Fruit fly (Drosophila melanogaster): Measurements from ENCODE around the gene msl-2.

The msl-2 gene

dm6 chr2L:3426669-3427232 lies 39.2 kb downstream of the msl-2 start, which contains the start of gene Pgant2:
Pgant2 (minus strand) TSS chr2L:3426719.
- TF ChIP-seq zen2 (GFP tag; IDR thresholded peaks at IDR 0.05; ENCODE audit: partially characterized antibody): 0 out of 3 replicates have a peak, but pooled peaks have one; percentile 16
- TF ChIP-seq seq (GFP tag; IDR thresholded peaks at IDR 0.05): peak; percentile 77
- peak; percentile 43 for TF ChIP-seq Trl (optimal IDR thresholded peaks at IDR 0.05)
- TF ChIP-seq Trl (GFP tag; optimal IDR thresholded peaks at IDR 0.05): no peak
- peak; percentile 79 for TF ChIP-seq CG3995 (GFP tag; optimal IDR thresholded peaks at IDR 0.05)
- peak; percentile 30; the same call in 1 of the 2 replicates for TF ChIP-seq CG32772 (GFP tag; IDR thresholded peaks at IDR 0.05)
- no peak for TF ChIP-seq amos (GFP tag; IDR thresholded peaks at IDR 0.05; ENCODE audit: partially characterized antibody)
- peak; percentile 90 for TF ChIP-seq ewg (GFP tag; optimal IDR thresholded peaks at IDR 0.05)
- TF ChIP-seq Ets65A (GFP tag): peak; percentile 31
- no peak for TF ChIP-seq Hey (tag; optimal IDR thresholded peaks at IDR 0.05)
- no peak for TF ChIP-seq lab (GFP tag; optimal IDR thresholded peaks at IDR 0.05)
- TF ChIP-seq CG18011 (GFP tag; optimal IDR thresholded peaks at IDR 0.05): no peak
- 0 out of 2 replicates have a peak, but pooled peaks have one; percentile 9 for TF ChIP-seq vvl (GFP tag; IDR thresholded peaks at IDR 0.05)
- TF ChIP-seq nerfin-1 (tag; optimal IDR thresholded peaks at IDR 0.05): peak; percentile 95
- peak; percentile 85 for TF ChIP-seq sqz (GFP tag; optimal IDR thresholded peaks at IDR 0.05)

- TF ChIP-seq cg (GFP tag; optimal IDR thresholded peaks at IDR 0.05) (peak; percentile 29), CG3995 (GFP tag; optimal IDR thresholded peaks at IDR 0.05) (no peak), CG11504 (tag; optimal IDR thresholded peaks at IDR 0.05) (no peak), CG13624 (GFP tag; optimal IDR thresholded peaks at IDR 0.05) (no peak), yki (optimal IDR thresholded peaks at IDR 0.05) (no peak), CG3163 (GFP tag; optimal IDR thresholded peaks at IDR 0.05) (peak; percentile 80), ttk (GFP tag; IDR thresholded peaks at IDR 0.05) (peak; percentile 26; the same call in 1 of the 2 replicates), seq (GFP tag; IDR thresholded peaks at IDR 0.05) (peak; percentile 71; the same call in 1 of the 2 replicates), CG6683 (GFP tag; optimal IDR thresholded peaks at IDR 0.05) (no peak), nerfin-1 (tag; optimal IDR thresholded peaks at IDR 0.05) (peak; percentile 30), CG8478 (optimal IDR thresholded peaks at IDR 0.05) (no peak), CG7987 (GFP tag; optimal IDR thresholded peaks at IDR 0.05) (no peak), CG11398 (GFP tag; optimal IDR thresholded peaks at IDR 0.05) (no peak), sens (GFP tag) (peak; percentile 12), Trl (optimal IDR thresholded peaks at IDR 0.05) (peak; percentile 75 to 77), Trl (GFP tag; optimal IDR thresholded peaks at IDR 0.05) (no peak), CG5953 (GFP tag; IDR thresholded peaks at IDR 0.05) (no peak), Oli (tag; optimal IDR thresholded peaks at IDR 0.05) (no peak), CTCF (GFP tag; optimal IDR thresholded peaks at IDR 0.05) (no peak), nau (GFP tag; optimal IDR thresholded peaks at IDR 0.05) (no peak)
These were observed 40.0 kb downstream of the msl-2 start for dm6 chr2L:3425947-3426346.

dm6 chr2L:3422753-3423152 lies 43.2 kb downstream of the msl-2 start:
- TF ChIP-seq Fer1 (GFP tag; optimal IDR thresholded peaks at IDR 0.05) (peak; percentile 18), insv (GFP tag; optimal IDR thresholded peaks at IDR 0.05) (peak in 1 of 2 experiments; percentile 87), Jarid2 (GFP tag; optimal IDR thresholded peaks at IDR 0.05) (peak; percentile 78), Deaf1 (tag; optimal IDR thresholded peaks at IDR 0.05) (peak; percentile 42), CG17568 (GFP tag; optimal IDR thresholded peaks at IDR 0.05) (peak; percentile 26), dmrt11E (tag; optimal IDR thresholded peaks at IDR 0.05) (no peak), CG8765 (GFP tag; IDR thresholded peaks at IDR 0.05) (no peak), croc (GFP tag; conservative IDR thresholded peaks at IDR 0.05) (no peak), CG7271 (tag; optimal IDR thresholded peaks at IDR 0.05) (no peak), Med (GFP tag) (peak; percentile 63), onecut (GFP tag; IDR thresholded peaks at IDR 0.05) (0 out of 2 replicates have a peak, but pooled peaks have one; percentile 19), vvl (GFP tag; IDR thresholded peaks at IDR 0.05) (peak; percentile 49; the same call in 1 of the 2 replicates), chm (GFP tag; IDR thresholded peaks at IDR 0.05) (peak; percentile 43; the same call in 1 of the 2 replicates), nau (GFP tag; optimal IDR thresholded peaks at IDR 0.05) (peak; percentile 4), kni (GFP tag; optimal IDR thresholded peaks at IDR 0.05) (peak; percentile 19), CG5180 (GFP tag; optimal IDR thresholded peaks at IDR 0.05) (peak; percentile 98), ci (GFP tag; IDR thresholded peaks at IDR 0.05) (peak; percentile 56; the same call in 2 of the 3 replicates), MBD-R2 (GFP tag; IDR thresholded peaks at IDR 0.05) (no peak), chinmo (GFP tag; IDR thresholded peaks at IDR 0.05; ENCODE audit: partially characterized antibody) (peak; percentile 85; the same call in 2 of the 4 replicates), sr (GFP tag; IDR thresholded peaks at IDR 0.05) (0 out of 3 replicates have a peak, but pooled peaks have one; percentile 17)
